Worm (Caenorhabditis elegans): ENCODE data around the gene ZC239.5.

Gene ZC239.5

DNA sequence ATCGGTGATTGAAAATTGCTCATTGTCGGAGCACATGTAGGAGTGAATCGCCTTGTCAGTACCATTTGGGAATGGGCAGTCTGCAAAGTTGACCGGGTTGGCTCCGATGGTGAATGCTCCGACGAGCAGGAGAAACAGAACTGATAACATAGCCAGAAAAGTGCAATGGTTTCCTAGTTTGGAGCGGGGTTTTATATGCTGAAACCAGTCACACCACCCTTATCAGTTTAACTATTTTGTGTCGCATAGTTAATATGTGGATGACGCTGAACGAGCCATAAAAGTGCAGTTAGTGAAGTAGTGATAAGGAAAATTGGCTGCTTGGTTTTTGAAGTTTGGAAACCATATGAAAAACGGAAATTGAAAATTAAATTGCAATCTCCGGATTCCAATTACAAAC lies 35.4 kb downstream of the ZC239.5 start, which contains the start of gene C17F4.7 (continued):
- TF ChIP-seq mxl-3 (GFP tag; optimal IDR thresholded peaks at IDR 0.05) (peak; percentile 62), ama-1 (optimal IDR thresholded peaks at IDR 0.05) (no peak), T20F7.1 (GFP tag; optimal IDR thresholded peaks at IDR 0.05) (no peak), dpl-1 (GFP tag; optimal IDR thresholded peaks at IDR 0.05) (no peak), mdl-1 (tag; optimal IDR thresholded peaks at IDR 0.05) (no peak), sdz-12 (GFP tag; optimal IDR thresholded peaks at IDR 0.05) (no peak), pha-4 (GFP tag; IDR thresholded peaks at IDR 0.05) (no peak), pha-4 (tag; optimal IDR thresholded peaks at IDR 0.05) (no peak)

DNA sequence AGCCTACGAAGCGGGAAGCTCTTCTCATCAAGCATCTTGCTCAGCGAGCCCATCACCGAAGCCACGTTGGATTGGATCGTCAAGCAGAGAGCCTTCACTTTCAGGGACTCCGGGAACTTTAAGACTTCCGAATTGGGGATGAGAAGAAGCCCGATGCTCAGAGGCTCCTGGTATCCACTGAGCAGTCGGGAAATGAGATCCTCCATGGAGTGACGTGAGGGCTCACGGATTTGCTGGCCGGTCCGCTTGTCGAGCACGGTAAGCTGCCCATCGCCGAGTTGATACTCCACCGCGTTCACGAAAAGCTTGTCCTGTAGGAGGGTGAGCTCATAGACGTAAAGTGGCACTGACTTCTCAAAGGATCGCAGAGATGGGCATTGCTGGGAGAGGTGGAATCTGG lies 37.1 kb downstream of the ZC239.5 start:
- TF ChIP-seq lin-13 (GFP tag; optimal IDR thresholded peaks at IDR 0.05) (no peak), madf-5 (GFP tag; IDR thresholded peaks at IDR 0.05) (no peak), set-16 (GFP tag; IDR thresholded peaks at IDR 0.05) (peak; percentile 58; the same call in 1 of the 2 replicates)

DNA sequence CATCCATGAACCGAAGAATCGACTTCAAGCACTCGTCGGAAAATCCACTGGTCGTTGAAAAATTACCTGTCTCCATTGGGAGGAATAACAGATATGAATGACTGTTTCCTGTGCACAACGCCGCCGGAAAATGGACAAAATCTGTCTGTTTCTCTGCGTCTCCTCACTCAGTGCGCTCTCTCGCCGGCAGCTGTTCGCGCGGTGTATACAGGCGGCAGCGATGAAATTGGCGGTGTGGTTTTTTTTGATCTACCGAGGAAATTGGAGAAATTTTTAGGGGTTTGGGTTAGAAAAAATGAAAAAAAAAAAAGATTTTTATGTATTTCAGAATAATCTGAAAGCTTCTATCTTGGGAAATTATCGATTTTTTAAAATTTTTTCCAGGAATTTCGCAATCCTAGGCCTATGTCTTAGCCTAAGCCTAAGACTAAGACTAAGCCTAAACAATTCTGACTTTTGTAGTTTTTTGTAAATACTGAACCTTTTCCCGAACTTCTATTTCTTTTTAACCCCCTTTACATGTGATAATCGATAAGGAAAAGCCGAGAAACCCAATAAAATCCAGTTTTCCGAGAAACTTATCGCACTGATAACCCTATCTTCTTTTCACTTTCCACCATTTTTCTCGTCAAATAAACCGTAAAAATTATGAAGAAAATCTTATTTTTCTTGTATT lies 37.7 kb downstream of the ZC239.5 start, which contains the start of the genes fbxc-50 and C17F4.2:
fbxc-50 (minus strand) TSS at position 81 of the 676 bp plus-strand sequence.
C17F4.2 (plus strand) TSS at position 626 of the 676 bp plus-strand sequence.
- TF ChIP-seq hlh-30 (tag; optimal IDR thresholded peaks at IDR 0.05; ENCODE audit: insufficient read depth) (no peak), rbr-2 (tag; optimal IDR thresholded peaks at IDR 0.05) (no peak), lin-29 (GFP tag; IDR thresholded peaks at IDR 0.05) (no peak), lin-38 (GFP tag; IDR thresholded peaks at IDR 0.05) (no peak), Y105C5A.15 (GFP tag; IDR thresholded peaks at IDR 0.05) (no peak)

DNA sequence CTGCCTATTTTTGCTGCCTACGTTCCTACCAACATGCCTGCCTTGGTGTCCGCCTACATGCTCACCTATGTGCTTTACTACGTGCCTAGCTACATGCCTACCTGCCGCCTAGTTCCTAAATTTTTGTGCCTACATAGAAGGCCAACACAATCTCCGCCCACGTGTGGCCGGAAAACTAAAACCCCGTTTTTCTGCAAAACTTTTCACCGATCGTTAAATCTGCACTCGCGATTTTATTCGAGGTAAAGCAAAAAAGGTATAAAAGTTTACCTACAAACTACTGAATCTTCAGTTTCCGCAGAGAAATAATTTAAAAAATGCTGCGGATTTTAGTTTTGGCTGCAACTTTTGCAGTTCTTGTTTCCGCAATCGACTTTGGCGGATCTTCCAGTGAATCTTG lies 38.9 kb downstream of the ZC239.5 start, which contains the start of gene clec-124:
clec-124 (plus strand) TSS at position 301 of the 400 bp plus-strand sequence.
- TF ChIP-seq nhr-6 (tag; optimal IDR thresholded peaks at IDR 0.05) (no peak), ceh-32 (tag; optimal IDR thresholded peaks at IDR 0.05; ENCODE audit: poor library complexity) (no peak), rbr-2 (tag; optimal IDR thresholded peaks at IDR 0.05) (no peak), zip-2 (tag; optimal IDR thresholded peaks at IDR 0.05) (no peak), php-3 (GFP tag; IDR thresholded peaks at IDR 0.05) (no peak), lir-3 (tag; optimal IDR thresholded peaks at IDR 0.05) (no peak), madf-5 (GFP tag; IDR thresholded peaks at IDR 0.05) (no peak), ceh-44 (GFP tag; IDR thresholded peaks at IDR 0.05) (no peak), nhr-111 (GFP tag; optimal IDR thresholded peaks at IDR 0.05) (no peak), arid-1 (GFP tag; conservative IDR thresholded peaks at IDR 0.05) (no peak), T26A8.4 (GFP tag; IDR thresholded peaks at IDR 0.05) (no peak), ctbp-1 (GFP tag; IDR thresholded peaks at IDR 0.05) (no peak), aly-2 (tag; optimal IDR thresholded peaks at IDR 0.05) (no peak), Y105C5A.15 (GFP tag; IDR thresholded peaks at IDR 0.05) (no peak), gei-8 (GFP tag; optimal IDR thresholded peaks at IDR 0.05) (no peak), F10B5.3 (tag; optimal IDR thresholded peaks at IDR 0.05) (no peak), ztf-11 (tag; optimal IDR thresholded peaks at IDR 0.05) (no peak), ZK546.5 (tag; optimal IDR thresholded peaks at IDR 0.05) (no peak)

DNA sequence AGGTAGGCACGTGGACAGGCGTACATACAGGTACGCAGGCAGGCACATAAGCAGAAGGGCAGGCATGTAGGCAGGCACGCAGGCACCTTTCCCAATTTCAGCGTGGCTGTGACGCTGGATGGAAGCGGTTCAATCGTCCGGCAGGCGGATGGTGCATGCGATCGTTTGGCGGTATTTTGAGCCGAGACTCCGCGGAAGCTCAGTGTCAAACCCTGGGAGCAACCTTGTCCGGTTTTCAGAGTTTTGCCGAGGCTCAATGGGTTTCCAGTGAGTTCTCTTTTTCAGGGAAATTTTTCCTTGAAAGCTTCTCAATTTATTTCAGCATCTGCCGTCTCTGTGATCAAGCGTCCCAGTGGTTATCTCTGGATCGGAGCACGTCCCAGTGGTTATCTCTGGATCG lies 39.7 kb downstream of the ZC239.5 start:
- TF ChIP-seq ZK337.2 (GFP tag; IDR thresholded peaks at IDR 0.05) (no peak), set-16 (GFP tag; IDR thresholded peaks at IDR 0.05) (peak; percentile 60; the same call in 1 of the 2 replicates)
